Fruit fly (Drosophila melanogaster): ENCODE results near the gene CG3597.
A peak's percentile ranks its signal among the peaks of the same experiment; 100 is the strongest.

CG3597 gene

dm6 chr2L:2371406-2372111 lies at the start of gene CG3597:
Gene CG3597, minus strand, starts transcription at chr2L:2371524.
- no peak for TF ChIP-seq CG17801 (GFP tag; optimal IDR thresholded peaks at IDR 0.05; ENCODE audit: partially characterized antibody)

dm6 chr2L:2420490-2420889 lies 49.2 kb upstream of the CG3597 start, which contains the start of gene CG9886:
Gene CG9886, plus strand, starts transcription at chr2L:2420830.
- TF ChIP-seq CG17801 (GFP tag; optimal IDR thresholded peaks at IDR 0.05; ENCODE audit: partially characterized antibody) = peak; percentile 38

dm6 chr2L:2419913-2420312 lies 48.6 kb upstream of the CG3597 start, which contains the start of gene CG34447:
Gene CG34447, minus strand, starts transcription at chr2L:2420013.
- no peak for TF ChIP-seq CG17801 (GFP tag; optimal IDR thresholded peaks at IDR 0.05; ENCODE audit: partially characterized antibody)

- TF ChIP-seq CG17801 (GFP tag; optimal IDR thresholded peaks at IDR 0.05; ENCODE audit: partially characterized antibody) = no peak
These were observed 46.5 kb upstream of the CG3597 start, which contains the start of gene CG34448 for dm6 chr2L:2417865-2418264. Gene CG34448, minus strand, starts transcription at chr2L:2417965.

dm6 chr2L:2416620-2417019 lies 45.3 kb upstream of the CG3597 start, which contains the start of gene CG31948:
Gene CG31948, minus strand, starts transcription at chr2L:2416720.
- no peak for TF ChIP-seq CG17801 (GFP tag; optimal IDR thresholded peaks at IDR 0.05; ENCODE audit: partially characterized antibody)

- no peak for TF ChIP-seq CG17801 (GFP tag; optimal IDR thresholded peaks at IDR 0.05; ENCODE audit: partially characterized antibody)
These were observed 43.8 kb upstream of the CG3597 start, which contains the start of gene CG18641 for dm6 chr2L:2415109-2415508. Gene CG18641, minus strand, starts transcription at chr2L:2415322.

dm6 chr2L:2413093-2413492 lies 41.8 kb upstream of the CG3597 start:
- TF ChIP-seq CG17801 (GFP tag; optimal IDR thresholded peaks at IDR 0.05; ENCODE audit: partially characterized antibody) = no peak

- TF ChIP-seq CG17801 (GFP tag; optimal IDR thresholded peaks at IDR 0.05; ENCODE audit: partially characterized antibody) = no peak
These were observed 33.3 kb upstream of the CG3597 start for dm6 chr2L:2404631-2405030.

- no peak for TF ChIP-seq CG17801 (GFP tag; optimal IDR thresholded peaks at IDR 0.05; ENCODE audit: partially characterized antibody)
These were observed 30.9 kb upstream of the CG3597 start for dm6 chr2L:2402194-2402593.

dm6 chr2L:2399897-2400296 lies 28.6 kb upstream of the CG3597 start, which contains the start of gene VGlut:
Gene VGlut, plus strand, starts transcription at chr2L:2400295.
- no peak for TF ChIP-seq CG17801 (GFP tag; optimal IDR thresholded peaks at IDR 0.05; ENCODE audit: partially characterized antibody)

- TF ChIP-seq CG17801 (GFP tag; optimal IDR thresholded peaks at IDR 0.05; ENCODE audit: partially characterized antibody) = no peak
These were observed 27.1 kb upstream of the CG3597 start for dm6 chr2L:2398459-2398858.

dm6 chr2L:2397080-2397479 lies 25.8 kb upstream of the CG3597 start:
- TF ChIP-seq CG17801 (GFP tag; optimal IDR thresholded peaks at IDR 0.05; ENCODE audit: partially characterized antibody) = no peak

- TF ChIP-seq CG17801 (GFP tag; optimal IDR thresholded peaks at IDR 0.05; ENCODE audit: partially characterized antibody) = no peak
These were observed 23.5 kb upstream of the CG3597 start for dm6 chr2L:2394872-2395271.

- TF ChIP-seq CG17801 (GFP tag; optimal IDR thresholded peaks at IDR 0.05; ENCODE audit: partially characterized antibody) = no peak
These were observed 20.0 kb upstream of the CG3597 start, which contains the start of gene CG46448 for dm6 chr2L:2391321-2391720. Gene CG46448, plus strand, starts transcription at chr2L:2391660.

dm6 chr2L:2390589-2390988 lies 19.3 kb upstream of the CG3597 start, which contains the start of gene CG43750:
Gene CG43750, minus strand, starts transcription at chr2L:2390689.
- TF ChIP-seq CG17801 (GFP tag; optimal IDR thresholded peaks at IDR 0.05; ENCODE audit: partially characterized antibody) = no peak

dm6 chr2L:2385692-2386091 lies 14.4 kb upstream of the CG3597 start, which contains the start of gene CG3557:
Gene CG3557, minus strand, starts transcription at chr2L:2385792.
- no peak for TF ChIP-seq CG17801 (GFP tag; optimal IDR thresholded peaks at IDR 0.05; ENCODE audit: partially characterized antibody)
